Worm (Caenorhabditis elegans): Measurements from ENCODE around the gene Y41D4A.6.

DNA sequence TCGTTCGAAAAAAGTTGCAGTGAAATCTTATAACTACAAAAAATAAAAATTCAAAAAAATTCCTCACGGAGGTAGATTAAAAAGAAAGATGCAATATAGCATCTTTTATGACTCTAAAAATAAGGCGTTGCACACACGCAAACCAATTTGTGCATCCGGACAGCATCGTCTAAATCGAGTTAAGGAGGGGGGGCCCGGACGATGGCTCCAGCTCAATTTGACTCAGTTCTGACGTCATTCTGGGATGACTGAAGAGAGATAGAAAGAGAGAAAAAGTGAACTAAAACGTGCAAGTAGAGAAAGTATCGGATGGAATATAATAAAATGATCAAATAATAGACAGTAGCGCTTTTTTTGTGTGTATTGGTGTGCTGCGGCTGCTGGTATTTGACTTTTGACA lies 20.7 kb upstream of the Y41D4A.6 start:
- TF ChIP-seq K09A11.1 (tag; optimal IDR thresholded peaks at IDR 0.05; ENCODE audit: insufficient read depth): no peak
- TF ChIP-seq Y22D7AL.16 (tag; optimal IDR thresholded peaks at IDR 0.05): no peak
- TF ChIP-seq pqm-1 (tag; optimal IDR thresholded peaks at IDR 0.05): no peak
- TF ChIP-seq tbx-2 (tag; optimal IDR thresholded peaks at IDR 0.05): no peak
- TF ChIP-seq syd-9 (tag; optimal IDR thresholded peaks at IDR 0.05): no peak
- TF ChIP-seq zip-5 (tag; optimal IDR thresholded peaks at IDR 0.05): no peak
